Worm (Caenorhabditis elegans): Measurements from ENCODE around the gene cup-4.

The cup-4 gene

DNA sequence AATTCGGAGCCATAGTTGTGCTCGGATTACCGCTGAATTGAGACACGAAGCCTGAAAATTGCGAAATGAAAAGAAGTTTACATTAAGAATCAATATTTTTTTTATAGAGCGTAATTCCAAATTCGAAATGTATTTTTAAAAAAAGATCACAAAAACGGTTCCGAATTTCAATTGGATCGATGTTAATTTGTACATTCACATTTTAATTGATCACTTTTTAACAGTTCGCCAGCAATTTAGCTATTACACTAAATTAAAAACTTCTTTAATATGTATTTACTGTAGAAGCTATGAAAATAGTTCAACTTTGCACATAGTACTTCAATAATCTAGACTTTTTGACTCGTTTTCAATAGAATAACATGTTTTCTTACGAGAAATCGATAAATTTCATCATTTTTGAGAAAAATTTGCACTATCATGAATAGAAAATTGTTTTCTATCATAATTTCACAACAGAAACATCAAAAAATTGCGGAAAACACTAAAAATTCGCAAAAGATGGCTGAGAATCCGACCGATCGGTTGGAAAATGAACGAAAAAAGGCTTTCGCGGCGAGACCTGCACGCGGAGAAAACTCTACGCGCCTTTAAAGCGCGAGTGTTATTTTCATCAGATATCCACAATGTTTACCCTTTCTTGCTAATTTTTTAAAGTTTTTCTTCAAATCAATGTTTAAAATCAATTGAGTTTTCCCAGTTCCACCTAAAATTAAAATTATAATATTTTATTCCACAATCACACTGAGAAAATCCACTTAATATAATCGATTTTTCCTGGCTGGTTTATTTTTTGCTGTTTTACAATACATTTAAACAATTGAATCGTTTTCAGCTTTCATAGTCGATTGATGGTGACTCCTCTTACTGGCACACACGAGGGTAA lies 37.5 kb upstream of the cup-4 start, which contains the start of the genes egl-45 and kcmf-1 (continued):
- TF ChIP-seq lin-26 (GFP tag; IDR thresholded peaks at IDR 0.05): no peak

- TF ChIP-seq unc-62 (GFP tag; optimal IDR thresholded peaks at IDR 0.05) (no peak), rec-8 (tag; optimal IDR thresholded peaks at IDR 0.05) (no peak), let-607 (tag; optimal IDR thresholded peaks at IDR 0.05) (no peak), him-1 (tag; optimal IDR thresholded peaks at IDR 0.05) (peak; percentile 22)
Observed at ce11 chrIII:7832473-7832872, 33.8 kb upstream of the cup-4 start.

ce11 chrIII:7834848-7835247 lies 31.4 kb upstream of the cup-4 start:
- TF ChIP-seq madf-10 (tag; optimal IDR thresholded peaks at IDR 0.05) (no peak), rec-8 (tag; optimal IDR thresholded peaks at IDR 0.05) (no peak), mcd-1 (GFP tag; IDR thresholded peaks at IDR 0.05) (no peak), him-1 (tag; optimal IDR thresholded peaks at IDR 0.05) (no peak), nhr-27 (tag; optimal IDR thresholded peaks at IDR 0.05) (no peak), somi-1 (GFP tag; optimal IDR thresholded peaks at IDR 0.05) (no peak), lag-1 (GFP tag; IDR thresholded peaks at IDR 0.05) (no peak), bed-2 (GFP tag; IDR thresholded peaks at IDR 0.05) (no peak), bed-1 (GFP tag; IDR thresholded peaks at IDR 0.05) (no peak), aptf-3 (GFP tag; IDR thresholded peaks at IDR 0.05) (no peak), F33H1.4 (GFP tag; IDR thresholded peaks at IDR 0.05) (no peak), hrde-1 (tag; optimal IDR thresholded peaks at IDR 0.05; ENCODE audit: borderline replicate concordance) (no peak)

- TF ChIP-seq zim-3 (tag; optimal IDR thresholded peaks at IDR 0.05): no peak
- TF ChIP-seq pha-4 (tag; optimal IDR thresholded peaks at IDR 0.05): no peak
- TF ChIP-seq dpl-1 (GFP tag; optimal IDR thresholded peaks at IDR 0.05): no peak
- TF ChIP-seq lin-54 (GFP tag; optimal IDR thresholded peaks at IDR 0.05): no peak
- no peak for TF ChIP-seq F22D6.2 (tag; optimal IDR thresholded peaks at IDR 0.05)
- TF ChIP-seq ekl-4 (GFP tag; IDR thresholded peaks at IDR 0.05): no peak
- no peak for TF ChIP-seq dpff-1 (tag; optimal IDR thresholded peaks at IDR 0.05)
- no peak for TF ChIP-seq ztf-3 (GFP tag; optimal IDR thresholded peaks at IDR 0.05)
- TF ChIP-seq lsy-27 (tag; optimal IDR thresholded peaks at IDR 0.05; ENCODE audit: borderline replicate concordance, insufficient read depth): no peak
- no peak for TF ChIP-seq athp-1 (tag; optimal IDR thresholded peaks at IDR 0.05)
- TF ChIP-seq Y67H2A.10 (GFP tag; conservative IDR thresholded peaks at IDR 0.05): no peak
- no peak for TF ChIP-seq C17E4.6 (GFP tag; IDR thresholded peaks at IDR 0.05)
- no peak for TF ChIP-seq nhr-120 (GFP tag; IDR thresholded peaks at IDR 0.05)
- no peak for TF ChIP-seq gei-17 (GFP tag; optimal IDR thresholded peaks at IDR 0.05)
- TF ChIP-seq hmg-1.2 (GFP tag; IDR thresholded peaks at IDR 0.05): no peak
- TF ChIP-seq sptf-2 (GFP tag; optimal IDR thresholded peaks at IDR 0.05): no peak
- TF ChIP-seq dox-1 (GFP tag; IDR thresholded peaks at IDR 0.05): no peak
Observed at ce11 chrIII:7835684-7836083, 30.6 kb upstream of the cup-4 start.
